Worm (Caenorhabditis elegans) whole organism, L1 larva: ENCODE data around the gene nep-2.

Experiments
- C04F5.9 ChIP-seq: sonication (generic microtip); optimal IDR thresholded peaks from 2 replicates; lab custom pipeline; 2016; ENCODE audit warnings: missing genetic modification characterization, missing compliant biosample characterization
- F16B12.6 ChIP-seq: fragments of 150-350 bp; optimal IDR thresholded peaks from 2 replicates; lab custom pipeline; 2014; ENCODE audit warnings: missing biosample characterization, missing genetic modification characterization
- ceh-8 ChIP-seq: fragments of 200-800 bp; sonication (Bioruptor generic); optimal IDR thresholded peaks from 2 replicates; lab custom pipeline; 2018; ENCODE audit warnings: mild to moderate bottlenecking, missing genetic modification characterization, moderate library complexity, missing compliant biosample characterization
- ceh-82 ChIP-seq, 3 experiments: fragments of 150-350 bp in 1 of 3; sonication (generic microtip) in 2 of 3; optimal IDR thresholded peaks; 2 replicates each; lab custom pipeline; 2014 to 2017; ENCODE audit warnings: missing biosample characterization in 3 of 3, missing genetic modification characterization in 3 of 3
- ceh-90 ChIP-seq: sonication (generic microtip); optimal IDR thresholded peaks from 2 replicates; lab custom pipeline; 2016; ENCODE audit warnings: missing genetic modification characterization, missing compliant biosample characterization
- dpl-1 ChIP-seq, 3 experiments: fragments of 150-350 bp in 2 of 3; sonication (generic microtip) in 1 of 3; optimal IDR thresholded peaks; 2 replicates each; lab custom pipeline; 2014 to 2017; ENCODE audit warnings: missing biosample characterization in 3 of 3, missing genetic modification characterization in 3 of 3, missing genetic modification reagents in 3 of 3
- elt-3 ChIP-seq, 6 experiments: fragments of 150-350 bp in 1 of 6; sonication (generic microtip); optimal IDR thresholded peaks; 2 replicates each; lab custom pipeline; 2017 to 2018; ENCODE audit warnings: missing biosample characterization in 6 of 6, missing genetic modification characterization in 6 of 6, inconsistent platforms in 1 of 6
- fkh-8 ChIP-seq: sonication (generic microtip); optimal IDR thresholded peaks from 2 replicates; lab custom pipeline; 2016; ENCODE audit warnings: mild to moderate bottlenecking, missing genetic modification characterization, missing compliant biosample characterization
- jun-1 ChIP-seq: fragments of 150-350 bp; optimal IDR thresholded peaks from 2 replicates; lab custom pipeline; 2014; ENCODE audit warnings: missing biosample characterization, missing genetic modification reagents, missing genetic modification characterization
- lir-3 ChIP-seq: sonication (generic microtip); optimal IDR thresholded peaks from 2 replicates; lab custom pipeline; 2016; ENCODE audit warnings: mild to moderate bottlenecking, missing genetic modification characterization, moderate library complexity, missing compliant biosample characterization; ENCODE audit not compliant: poor library complexity
- nhr-11 ChIP-seq: fragments of 150-350 bp; optimal IDR thresholded peaks from 2 replicates; lab custom pipeline; 2014; ENCODE audit warnings: missing biosample characterization, missing genetic modification characterization
- nhr-12 ChIP-seq: sonication (generic microtip); optimal IDR thresholded peaks from 2 replicates; lab custom pipeline; 2017; ENCODE audit warnings: missing biosample characterization, missing genetic modification characterization
- nhr-237 ChIP-seq: fragments of 150-350 bp; optimal IDR thresholded peaks from 2 replicates; lab custom pipeline; 2014; ENCODE audit warnings: missing biosample characterization, missing genetic modification characterization

- no peak for TF ChIP-seq ceh-90 (tag; lab: Kevin White, UChicago)
- no peak for TF ChIP-seq nhr-12 (tag; lab: Kevin White, UChicago)
- no peak for TF ChIP-seq ceh-82 (tag; optimal IDR thresholded peaks at IDR 0.05; lab: Kevin White, UChicago)
- TF ChIP-seq ceh-8 (GFP tag; lab: Kevin White, UChicago): no peak
- no peak for TF ChIP-seq fkh-8 (tag; lab: Kevin White, UChicago)
- TF ChIP-seq elt-3 (tag; optimal IDR thresholded peaks at IDR 0.05; lab: Kevin White, UChicago): no peak
- no peak for TF ChIP-seq dpl-1 (GFP tag; optimal IDR thresholded peaks at IDR 0.05; lab: Kevin White, UChicago)
- no peak for TF ChIP-seq lir-3
- no peak for TF ChIP-seq nhr-11
- TF ChIP-seq C04F5.9 (tag; lab: Kevin White, UChicago): no peak
- TF ChIP-seq F16B12.6 (tag; lab: Kevin White, UChicago): no peak
- TF ChIP-seq nhr-237 (tag; lab: Kevin White, UChicago): no peak
- TF ChIP-seq jun-1 (tag; lab: Kevin White, UChicago): no peak
Measured at ce11 chrII:2681118-2681517, 44.4 kb downstream of the nep-2 start, which contains the start of gene F34D6.1.
